Worm (Caenorhabditis elegans) whole organism, L4 larva: Measurements from ENCODE around the gene F13A7.7.
"Not testable (repeated sequence)": the region's sequence is repeated elsewhere in the genome, so short reads cannot be mapped to it uniquely, and the experiment has no call there.

Experiments
- zag-1 ChIP-seq: fragments of 150-350 bp; optimal IDR thresholded peaks from 2 replicates; lab custom pipeline; 2014; ENCODE audit warnings: missing biosample characterization, missing genetic modification characterization
- ztf-7 ChIP-seq: fragments of 150-350 bp; optimal IDR thresholded peaks from 2 replicates; lab custom pipeline; 2014; ENCODE audit warnings: missing biosample characterization, missing genetic modification characterization

ce11 chrV:16341497-16342257 lies 42.0 kb downstream of the F13A7.7 start:
- not testable (repeated sequence) for TF ChIP-seq zag-1, ztf-7 (tag; lab: Kevin White, UChicago)
